Fruit fly (Drosophila melanogaster): ENCODE results near the gene anox.

DNA sequence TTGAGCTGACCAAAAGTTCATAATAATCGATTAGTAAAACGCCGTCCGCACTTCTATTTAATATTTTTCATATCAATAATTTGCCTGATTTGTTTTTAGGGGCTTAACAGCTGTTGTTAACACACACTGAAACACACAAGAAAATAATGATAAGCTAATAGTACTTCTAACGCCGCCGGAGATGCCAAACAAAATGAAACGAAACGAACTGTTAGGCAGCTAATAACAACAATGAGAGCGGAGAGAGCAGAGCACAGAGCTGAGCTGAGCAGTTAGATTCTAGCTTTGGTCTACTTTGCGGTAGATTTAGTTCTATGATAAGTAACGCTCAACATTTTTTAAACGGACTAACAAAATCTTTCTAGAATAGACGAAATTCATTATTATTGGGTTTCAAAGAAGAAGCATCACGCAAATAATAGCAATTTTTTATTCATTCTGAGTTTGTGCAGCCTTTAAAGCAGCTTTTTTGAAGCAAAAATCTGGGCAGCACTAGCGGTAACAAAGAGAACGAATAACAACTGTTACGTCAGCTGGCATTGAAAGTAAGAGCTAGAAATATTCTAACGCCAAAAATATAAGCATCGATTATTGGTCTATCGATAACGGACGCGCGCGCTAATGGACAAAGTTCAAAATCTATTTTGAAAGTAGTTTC is 12.5 kb downstream of the anox start, which contains the start of gene Abca3:
- no peak for TF ChIP-seq Hr83 (GFP tag; optimal IDR thresholded peaks at IDR 0.05; ENCODE audit: poor library complexity, severe bottlenecking)
- peak; percentile 72 for TF ChIP-seq woc (GFP tag; optimal IDR thresholded peaks at IDR 0.05)
- no peak for TF ChIP-seq usp (GFP tag; optimal IDR thresholded peaks at IDR 0.05)
- TF ChIP-seq h (GFP tag; optimal IDR thresholded peaks at IDR 0.05), result peak; percentile 16
